Fruit fly (Drosophila melanogaster) whole organism, larva: ENCODE results near the gene Coq3.

Source experiments
- noc ChIP-seq: fragments of 200-800 bp; sonication (Bioruptor generic); optimal IDR thresholded peaks from 3 replicates; lab custom pipeline; 2019; ENCODE audit warnings: missing biosample characterization, mild to moderate bottlenecking, missing genetic modification characterization, moderate library complexity

The Coq3 gene

DNA sequence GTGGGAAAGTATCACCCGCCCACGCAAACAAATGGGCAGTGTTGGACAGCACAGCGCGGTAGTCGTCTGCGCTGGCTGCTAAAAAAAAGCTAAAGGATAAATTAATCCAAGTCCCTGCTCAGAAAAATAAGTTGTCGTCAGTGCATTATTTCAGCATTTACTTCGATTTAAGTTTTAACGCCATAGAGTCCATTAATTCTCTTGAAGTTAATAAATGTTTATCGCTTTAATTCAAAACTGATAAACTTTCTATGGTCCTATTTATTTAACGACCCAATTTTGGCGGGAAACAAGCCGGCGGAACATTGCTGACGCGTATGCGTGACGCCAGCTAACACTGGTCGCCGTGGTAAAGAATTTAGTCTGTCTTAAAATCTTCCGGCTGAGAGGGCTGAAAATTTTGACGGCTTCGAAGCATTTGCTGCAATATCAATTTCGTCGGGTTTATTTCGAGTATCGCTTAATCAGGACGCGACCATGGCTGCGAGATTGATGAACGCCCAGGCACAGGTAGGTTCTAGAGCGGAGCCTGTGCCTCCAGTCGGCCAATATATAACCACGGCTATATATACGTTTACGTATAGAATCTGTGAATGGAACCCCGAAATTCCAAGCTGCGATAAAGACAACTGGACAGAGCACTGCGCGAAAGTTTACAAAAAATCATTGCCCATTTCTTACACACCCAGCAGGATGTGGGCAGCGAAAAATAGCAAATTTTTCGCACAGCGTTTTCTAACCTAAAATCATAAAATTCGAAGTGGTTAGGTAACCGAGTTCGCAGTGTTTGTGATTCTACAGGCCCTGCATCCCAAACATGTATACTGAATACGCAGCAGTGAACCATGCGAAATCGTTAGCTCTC, 10.1 kb upstream of the Coq3 start, which contains the start of the genes mAcon1, CG43345 and CG43346:
Gene mAcon1, plus strand, starts transcription at position 276 of the 865 bp plus-strand sequence.
Gene CG43345, minus strand, starts transcription at position 287 of the 865 bp plus-strand sequence.
Gene CG43346, minus strand, starts transcription at position 287 of the 865 bp plus-strand sequence.
- peak; percentile 91 for TF ChIP-seq noc

DNA sequence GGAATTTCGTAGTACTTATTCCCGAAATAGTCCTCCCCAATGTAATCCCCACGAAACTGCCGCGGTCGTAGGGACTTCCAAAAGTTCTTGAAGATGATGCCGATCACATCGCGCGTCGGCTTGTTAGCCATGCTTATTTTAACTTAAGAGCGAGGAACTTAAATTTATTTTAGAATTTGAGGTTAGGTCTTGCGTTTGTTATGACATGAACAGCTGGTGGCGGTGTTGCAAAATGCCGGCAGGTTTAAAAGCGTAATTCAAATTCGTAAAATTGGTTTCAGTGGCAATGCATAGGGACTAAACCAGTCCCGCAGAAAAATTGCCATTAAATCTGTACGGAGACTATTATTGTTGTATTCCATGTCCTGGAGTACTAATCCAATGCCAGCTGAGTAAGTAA, 8.0 kb upstream of the Coq3 start:
- TF ChIP-seq noc = peak; percentile 17

dm6 chr2L:21163311-21163842, 5.0 kb upstream of the Coq3 start, which contains the start of gene Noc2:
TSS of gene Noc2 (plus strand) at chr2L:21163641.
- TF ChIP-seq noc = no peak

DNA sequence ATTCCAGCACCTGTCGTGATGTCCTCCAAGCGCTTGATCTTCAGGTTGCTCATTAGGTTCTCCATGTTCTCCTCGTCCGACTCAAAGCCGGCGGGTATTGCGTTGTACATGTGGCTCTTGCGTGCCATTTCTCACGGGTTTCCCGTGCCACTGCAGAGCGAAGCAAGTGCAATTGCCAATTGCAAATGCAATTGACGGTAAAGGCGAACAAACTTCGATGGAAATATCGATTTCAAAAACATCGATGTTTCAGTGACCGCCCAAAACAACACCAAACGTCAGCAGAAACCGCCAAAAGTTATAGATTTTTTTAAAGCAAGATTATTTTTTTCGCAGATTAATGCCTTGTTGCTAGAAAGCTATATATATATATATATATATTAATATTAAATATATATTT, 4.5 kb upstream of the Coq3 start, which contains the start of gene Nbr:
Gene Nbr, minus strand, starts transcription at position 209 of the 400 bp plus-strand sequence.
- TF ChIP-seq noc = no peak

DNA sequence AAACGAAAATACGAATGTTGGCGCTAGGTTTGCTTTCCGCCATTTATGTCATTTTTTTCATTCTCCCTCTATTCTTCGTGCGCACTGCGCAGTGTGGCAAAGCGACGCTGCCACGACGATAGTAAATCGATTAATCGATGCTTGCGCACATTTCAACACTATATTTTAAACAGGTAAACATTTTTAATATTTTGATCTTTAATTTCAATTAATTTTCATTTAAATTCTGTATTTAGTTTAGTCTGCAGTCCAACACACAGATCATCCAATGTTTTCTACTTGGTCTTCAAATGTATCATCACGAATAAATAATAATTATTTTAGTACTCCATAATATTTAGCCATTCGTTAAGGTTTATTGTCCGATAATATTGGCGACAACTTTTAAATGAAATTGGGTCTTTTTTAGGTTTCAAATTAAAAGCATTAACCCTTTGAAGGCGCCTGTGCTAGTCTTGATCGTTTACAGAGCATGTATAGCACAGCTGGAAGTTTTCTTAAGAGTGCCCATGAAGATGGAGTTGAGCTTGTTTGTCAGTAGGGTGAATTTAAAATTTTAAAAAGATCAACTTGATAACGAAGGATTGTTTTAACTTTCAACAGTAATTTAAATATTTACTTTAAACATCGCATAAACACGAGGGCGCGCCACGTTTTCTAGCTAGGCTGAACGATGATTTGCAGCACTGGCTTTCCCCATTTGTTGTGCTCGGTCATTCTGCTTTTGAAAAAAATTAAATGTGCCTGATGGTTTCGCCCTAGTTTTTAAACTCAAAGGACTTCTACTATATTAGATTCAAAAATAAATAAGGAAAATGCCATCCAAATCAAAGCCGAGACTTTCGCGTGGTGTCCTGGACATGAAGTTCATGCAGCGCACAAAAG, 2.0 kb downstream of the Coq3 start, which contains the start of the genes Mpp6 and E2f2:
Gene Mpp6, plus strand, starts transcription at position 133 of the 885 bp plus-strand sequence.
Gene E2f2, minus strand, starts transcription at position 594 of the 885 bp plus-strand sequence.
- TF ChIP-seq noc = no peak

DNA sequence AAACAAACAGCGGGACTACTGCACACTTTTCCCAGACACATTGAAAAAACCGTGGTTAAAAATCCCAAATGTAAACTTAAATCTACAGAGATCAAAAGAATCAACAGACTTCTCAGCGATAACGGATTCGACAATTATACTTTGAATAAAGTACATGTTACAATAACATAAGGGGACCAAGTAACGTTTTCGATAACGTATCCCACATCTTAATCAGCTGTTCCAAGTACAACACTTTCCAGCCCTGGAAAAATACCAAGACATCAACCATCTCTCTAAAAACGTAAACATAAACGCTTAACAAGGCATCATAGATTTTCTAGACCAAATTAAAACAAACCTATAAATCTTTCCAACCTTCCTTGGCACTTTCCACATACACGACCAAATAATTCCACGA, 4.6 kb downstream of the Coq3 start:
- no peak for TF ChIP-seq noc

DNA sequence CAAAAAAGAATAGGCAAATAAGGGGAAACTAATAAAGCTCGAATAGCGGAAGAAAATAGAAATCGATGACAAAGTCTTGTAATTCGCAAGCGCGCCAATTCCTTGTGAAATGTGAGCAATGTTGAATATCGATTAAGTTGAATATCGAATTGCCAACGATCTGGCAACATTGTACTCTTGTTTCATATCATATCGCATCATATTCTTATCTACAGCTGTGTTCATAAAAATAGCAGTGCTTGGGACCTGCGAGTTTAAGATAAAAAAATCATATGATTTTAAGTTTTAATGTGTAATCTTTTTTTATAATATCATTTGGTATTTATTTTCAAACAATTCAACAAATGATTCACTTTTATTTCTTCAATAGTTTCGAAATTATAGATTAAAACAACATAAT, 9.4 kb downstream of the Coq3 start:
- TF ChIP-seq noc = no peak

dm6 chr2L:21148242-21148641, 10.2 kb downstream of the Coq3 start, which contains the start of gene del:
TSS of gene del (minus strand) at chr2L:21148546.
- no peak for TF ChIP-seq noc

dm6 chr2L:21142972-21143385, 15.4 kb downstream of the Coq3 start, which contains the start of gene pths:
TSS of gene pths (plus strand) at chr2L:21143229.
- TF ChIP-seq noc = no peak

DNA sequence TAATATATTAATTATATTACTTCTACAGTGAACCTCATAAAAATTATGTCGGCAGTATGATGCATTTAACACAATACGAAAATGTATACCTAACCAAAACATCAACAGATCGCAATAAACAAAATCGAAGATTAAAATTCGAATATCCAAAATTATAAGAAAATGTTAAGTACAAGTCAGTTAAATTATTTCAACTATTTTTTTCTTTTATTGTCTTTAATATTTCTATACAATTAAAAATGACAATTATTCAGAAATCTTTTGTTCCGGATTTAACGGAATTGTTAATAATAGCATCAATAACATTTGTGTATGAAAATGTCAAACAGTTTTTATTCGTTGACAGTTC, 15.9 kb downstream of the Coq3 start:
- no peak for TF ChIP-seq noc

- TF ChIP-seq noc = no peak
Observed at dm6 chr2L:21141714-21142500, 16.5 kb downstream of the Coq3 start, which contains the start of gene Dap160. TSS of gene Dap160 (minus strand) at chr2L:21142347.

dm6 chr2L:21135764-21136163, 22.6 kb downstream of the Coq3 start:
- no peak for TF ChIP-seq noc

dm6 chr2L:21115687-21116086, 42.7 kb downstream of the Coq3 start:
- TF ChIP-seq noc = no peak

DNA sequence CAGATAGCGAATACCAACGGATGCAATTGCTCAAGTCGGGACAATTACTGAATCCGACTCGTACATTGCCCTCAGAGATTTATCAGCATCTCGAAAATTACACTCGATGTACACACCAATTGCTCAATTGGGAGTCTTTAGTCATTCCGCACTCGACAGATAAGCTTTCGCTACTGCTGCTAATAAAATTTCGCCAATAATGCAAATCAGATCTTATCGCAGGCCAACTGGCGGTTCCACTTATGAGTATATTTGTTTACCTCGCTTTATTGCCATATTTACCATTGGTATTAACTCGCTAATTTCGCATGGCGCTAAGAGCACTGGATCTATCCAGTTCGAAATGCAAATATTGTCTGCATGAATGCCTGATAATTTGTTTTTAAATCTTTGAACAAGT, 44.9 kb downstream of the Coq3 start:
- TF ChIP-seq noc = no peak

DNA sequence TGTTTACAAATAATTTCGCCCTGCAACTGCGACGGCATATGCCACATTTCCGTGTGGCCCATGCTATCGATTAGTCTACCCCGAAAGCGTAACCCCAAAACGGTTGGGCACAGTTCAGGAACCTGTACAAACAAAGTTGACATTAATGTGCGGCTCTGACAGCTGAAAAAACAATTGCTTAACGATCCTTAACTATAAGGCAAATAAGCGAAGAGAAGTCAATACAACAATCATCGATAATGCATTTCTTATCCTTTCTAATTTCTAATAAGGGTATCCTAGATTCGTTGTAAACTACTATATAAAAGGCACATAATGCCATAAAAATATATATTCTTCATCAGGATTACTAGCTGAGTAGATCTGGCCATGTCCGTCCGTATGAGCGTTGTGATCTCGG, 46.6 kb downstream of the Coq3 start:
- no peak for TF ChIP-seq noc

DNA sequence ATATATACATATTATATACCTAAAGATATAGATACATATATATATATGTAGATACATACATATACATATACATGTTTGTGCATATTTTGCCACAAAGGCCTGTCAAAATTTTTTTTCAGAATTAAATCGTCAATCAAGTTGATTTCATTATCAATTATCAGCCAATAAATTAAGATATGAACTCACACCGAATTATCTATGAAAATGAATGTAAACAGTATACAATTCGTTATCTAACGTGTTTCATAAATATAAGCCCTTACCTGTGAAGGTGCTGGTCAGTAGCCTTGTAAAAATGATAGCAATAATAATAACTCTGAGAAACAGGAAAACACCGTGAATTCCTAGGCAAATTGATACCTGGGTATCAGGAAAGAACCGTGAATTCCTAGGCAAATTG, 48.7 kb downstream of the Coq3 start:
- TF ChIP-seq noc = no peak
